Worm (Caenorhabditis elegans) whole organism, young adult: ENCODE measurements around the gene ZK470.4.

Experiments used
- B0336.3 ChIP-seq: fragments of 200-800 bp; sonication (Bioruptor generic); IDR thresholded peaks from 2 replicates; pipeline ENCODE4 v1.3.6; 2022; ENCODE audit warnings: missing genetic modification characterization, missing compliant biosample characterization
- D2030.7 ChIP-seq: fragments of 200-800 bp; sonication (Bioruptor generic); IDR thresholded peaks from 2 replicates; pipeline ENCODE4 v1.3.6; 2022; ENCODE audit warnings: missing genetic modification reagents, missing genetic modification characterization, missing compliant biosample characterization
- F52B5.7 ChIP-seq: sonication (generic microtip); optimal IDR thresholded peaks from 2 replicates; lab custom pipeline; 2016; ENCODE audit warnings: mild to moderate bottlenecking, missing genetic modification characterization, missing compliant biosample characterization
- F57A8.1 ChIP-seq: fragments of 200-800 bp; sonication (Bioruptor generic); optimal IDR thresholded peaks from 2 replicates; lab custom pipeline; 2018; ENCODE audit warnings: mild to moderate bottlenecking, missing genetic modification characterization, moderate library complexity, missing compliant biosample characterization
- F57C9.4 ChIP-seq: sonication (generic microtip); optimal IDR thresholded peaks from 2 replicates; lab custom pipeline; 2017; ENCODE audit warnings: mild to moderate bottlenecking, missing genetic modification characterization, missing compliant biosample characterization
- Y53F4B.3 ChIP-seq: fragments of 200-800 bp; sonication (Bioruptor generic); IDR thresholded peaks from 2 replicates; pipeline ENCODE4 v1.3.6; 2022; ENCODE audit warnings: missing genetic modification reagents, missing genetic modification characterization, missing compliant biosample characterization
- Y67H2A.10 ChIP-seq: fragments of 200-800 bp; sonication (Bioruptor generic); conservative IDR thresholded peaks from 2 replicates; pipeline ENCODE4 v1.3.6; 2022; ENCODE audit warnings: missing genetic modification reagents, missing genetic modification characterization, missing compliant biosample characterization
- Y79H2A.3 ChIP-seq: fragments of 200-800 bp; sonication (Bioruptor generic); conservative IDR thresholded peaks from 2 replicates; pipeline ENCODE4 v1.3.6; 2022; ENCODE audit warnings: missing genetic modification reagents, missing genetic modification characterization, missing compliant biosample characterization
- athp-1 ChIP-seq: sonication (generic microtip); optimal IDR thresholded peaks from 2 replicates; lab custom pipeline; 2017; ENCODE audit warnings: mild to moderate bottlenecking, missing genetic modification characterization, missing compliant biosample characterization
- bed-1 ChIP-seq: fragments of 200-800 bp; sonication (Bioruptor generic); IDR thresholded peaks from 2 replicates; pipeline ENCODE4 v1.3.6; 2022; ENCODE audit warnings: missing genetic modification reagents, missing genetic modification characterization, missing compliant biosample characterization
- cebp-1 ChIP-seq, 2 experiments: fragments of 200-800 bp in 1 of 2; sonication (Bioruptor generic) in 1 of 2; sonication (generic microtip) in 1 of 2; IDR thresholded peaks in 1 of 2; optimal IDR thresholded peaks in 1 of 2; 2 replicates each; pipeline versions ENCODE4 v1.3.6 to Lab custom; 2017 to 2022; ENCODE audit warnings: missing compliant biosample characterization in 2 of 2, missing genetic modification characterization in 2 of 2, mild to moderate bottlenecking in 1 of 2, missing genetic modification reagents in 1 of 2, moderate library complexity in 1 of 2
- ceh-100 ChIP-seq: fragments of 200-800 bp; sonication (Bioruptor generic); IDR thresholded peaks from 2 replicates; pipeline ENCODE4 v1.3.6; 2022; ENCODE audit warnings: missing genetic modification reagents, missing genetic modification characterization, missing compliant biosample characterization
- ceh-58 ChIP-seq: fragments of 200-800 bp; sonication (Bioruptor generic); IDR thresholded peaks from 2 replicates; pipeline ENCODE4 v1.3.6; 2022; ENCODE audit warnings: missing genetic modification characterization, missing compliant biosample characterization
- dox-1 ChIP-seq: fragments of 200-800 bp; sonication (Bioruptor generic); IDR thresholded peaks from 2 replicates; pipeline ENCODE4 v1.3.6; 2022; ENCODE audit warnings: missing genetic modification reagents, missing genetic modification characterization, missing compliant biosample characterization
- egl-18 ChIP-seq: fragments of 200-800 bp; sonication (Bioruptor generic); IDR thresholded peaks from 2 replicates; pipeline ENCODE4 v1.3.6; 2022; ENCODE audit warnings: missing genetic modification reagents, missing genetic modification characterization, missing compliant biosample characterization
- egrh-3 ChIP-seq: fragments of 200-800 bp; sonication (Bioruptor generic); IDR thresholded peaks from 2 replicates; pipeline ENCODE4 v1.3.6; 2022; ENCODE audit warnings: missing genetic modification reagents, missing genetic modification characterization, missing compliant biosample characterization
- fkh-3 ChIP-seq: sonication (generic microtip); optimal IDR thresholded peaks from 2 replicates; lab custom pipeline; 2016; ENCODE audit warnings: mild to moderate bottlenecking, missing genetic modification characterization, missing compliant biosample characterization
- hlh-12 ChIP-seq: sonication (generic microtip); optimal IDR thresholded peaks from 2 replicates; lab custom pipeline; 2016; ENCODE audit warnings: missing genetic modification characterization, missing compliant biosample characterization
- lin-35 ChIP-seq, 3 experiments: fragments of 150-350 bp in 2 of 3; sonication (generic microtip) in 1 of 3; optimal IDR thresholded peaks; 2 replicates each; lab custom pipeline; 2014 to 2018; ENCODE audit warnings: missing biosample characterization in 3 of 3, missing genetic modification characterization in 3 of 3, missing genetic modification reagents in 3 of 3
- lsy-27 ChIP-seq: sonication (generic microtip); optimal IDR thresholded peaks from 2 replicates; lab custom pipeline; 2017; ENCODE audit warnings: missing genetic modification characterization, mild to moderate bottlenecking, missing compliant biosample characterization, antibody characterized with exemption, missing genotype, borderline replicate concordance; ENCODE audit not compliant: insufficient read depth
- madf-10 ChIP-seq: sonication (generic microtip); optimal IDR thresholded peaks from 2 replicates; lab custom pipeline; 2016; ENCODE audit warnings: mild to moderate bottlenecking, missing genetic modification characterization, missing compliant biosample characterization
- madf-3 ChIP-seq: fragments of 200-800 bp; sonication (Bioruptor generic); IDR thresholded peaks from 2 replicates; pipeline ENCODE4 v1.3.6; 2022; ENCODE audit warnings: missing genetic modification reagents, missing genetic modification characterization, missing compliant biosample characterization
- madf-6 ChIP-seq: fragments of 200-800 bp; sonication (Bioruptor generic); IDR thresholded peaks from 2 replicates; pipeline ENCODE4 v1.3.6; 2022; ENCODE audit warnings: missing genetic modification reagents, missing genetic modification characterization, missing compliant biosample characterization
- mcd-1 ChIP-seq: fragments of 200-800 bp; sonication (Bioruptor generic); IDR thresholded peaks from 2 replicates; pipeline ENCODE4 v1.3.6; 2022; ENCODE audit warnings: missing genetic modification reagents, missing genetic modification characterization, missing compliant biosample characterization
- mel-28 ChIP-seq: sonication (generic microtip); optimal IDR thresholded peaks from 2 replicates; lab custom pipeline; 2016; ENCODE audit warnings: borderline replicate concordance, mild to moderate bottlenecking, missing genetic modification characterization, missing compliant biosample characterization
- nfya-1 ChIP-seq: sonication (generic microtip); optimal IDR thresholded peaks from 2 replicates; lab custom pipeline; 2017; ENCODE audit warnings: antibody characterized with exemption, missing compliant biosample characterization, missing genetic modification characterization, borderline replicate concordance; ENCODE audit not compliant: insufficient read depth
- nhr-27 ChIP-seq: fragments of 200-800 bp; sonication (Bioruptor generic); optimal IDR thresholded peaks from 2 replicates; lab custom pipeline; 2018; ENCODE audit warnings: mild to moderate bottlenecking, missing genetic modification characterization, moderate library complexity, missing compliant biosample characterization
- pha-4 ChIP-seq: fragments of 150-350 bp; sonication (generic microtip); optimal IDR thresholded peaks from 2 replicates; lab custom pipeline; 2014; ENCODE audit warnings: missing biosample characterization, missing genetic modification reagents, missing genetic modification characterization
- rec-8 ChIP-seq, 2 experiments: sonication (generic microtip); optimal IDR thresholded peaks; 2 replicates each; lab custom pipeline; 2016; ENCODE audit warnings: mild to moderate bottlenecking in 2 of 2, missing genetic modification characterization in 2 of 2, missing genetic modification reagents in 2 of 2, missing genotype in 2 of 2, missing biosample characterization in 1 of 2, missing compliant biosample characterization in 1 of 2, moderate library complexity in 1 of 2
- sdz-38 ChIP-seq: sonication (generic microtip); optimal IDR thresholded peaks from 2 replicates; lab custom pipeline; 2016; ENCODE audit warnings: missing genotype, missing genetic modification characterization, missing compliant biosample characterization
- tbp1 ChIP-seq: fragments of 200-800 bp; sonication (Bioruptor generic); optimal IDR thresholded peaks from 2 replicates; lab custom pipeline; 2018; ENCODE audit warnings: mild to moderate bottlenecking, missing genetic modification characterization, missing compliant biosample characterization
- ztf-18 ChIP-seq: sonication (generic microtip); optimal IDR thresholded peaks from 2 replicates; lab custom pipeline; 2016; ENCODE audit warnings: missing genotype, mild to moderate bottlenecking, missing genetic modification characterization, missing compliant biosample characterization
- ztf-28 ChIP-seq: fragments of 200-800 bp; sonication (Bioruptor generic); IDR thresholded peaks from 2 replicates; pipeline ENCODE4 v1.3.6; 2022; ENCODE audit warnings: missing genetic modification reagents, missing genetic modification characterization, missing compliant biosample characterization

ZK470.4 gene

ce11 chrX:4120935-4121334 is 18.6 kb downstream of the ZK470.4 start, which contains the start of gene F09F9.3 (continued):
- no peak for TF ChIP-seq pha-4 (tag; lab: Kevin White, UChicago)

ce11 chrX:4117626-4118025 is 21.9 kb downstream of the ZK470.4 start, which contains the start of gene F09F9.5:
Gene F09F9.5, plus strand, starts transcription at chrX:4117926.
- no peak for TF ChIP-seq dox-1 (GFP tag; lab: Robert Waterston, UW)
- TF ChIP-seq Y79H2A.3 (GFP tag; lab: Robert Waterston, UW) = no peak
- TF ChIP-seq sdz-38 (tag; lab: Kevin White, UChicago) = no peak
- no peak for TF ChIP-seq ceh-100 (GFP tag; lab: Robert Waterston, UW)
- no peak for TF ChIP-seq bed-1
- no peak for TF ChIP-seq F52B5.7 (tag; lab: Kevin White, UChicago)
- no peak for TF ChIP-seq cebp-1 (GFP tag; IDR thresholded peaks at IDR 0.05; lab: Robert Waterston, UW)
- TF ChIP-seq cebp-1 (tag; optimal IDR thresholded peaks at IDR 0.05; lab: Kevin White, UChicago) = no peak
- no peak for TF ChIP-seq nhr-27 (tag; lab: Kevin White, UChicago)
- TF ChIP-seq ztf-18 (tag; lab: Kevin White, UChicago) = no peak
- no peak for TF ChIP-seq fkh-3 (tag; lab: Kevin White, UChicago)
- no peak for TF ChIP-seq ceh-58 (GFP tag; lab: Robert Waterston, UW)
- TF ChIP-seq madf-3 (GFP tag; lab: Robert Waterston, UW) = no peak
- no peak for TF ChIP-seq mel-28

- TF ChIP-seq athp-1 (tag; lab: Kevin White, UChicago) = no peak
- TF ChIP-seq F57C9.4 (tag; lab: Kevin White, UChicago) = no peak
- TF ChIP-seq ztf-28 (GFP tag; lab: Robert Waterston, UW) = no peak
- no peak for TF ChIP-seq madf-10 (tag; lab: Kevin White, UChicago)
- no peak for TF ChIP-seq Y67H2A.10 (GFP tag; lab: Robert Waterston, UW)
- no peak for TF ChIP-seq egl-18 (GFP tag; lab: Robert Waterston, UW)
- no peak for TF ChIP-seq tbp1 (GFP tag; lab: Kevin White, UChicago)
- no peak for TF ChIP-seq Y53F4B.3 (GFP tag; lab: Robert Waterston, UW)
- no peak for TF ChIP-seq D2030.7
- TF ChIP-seq egrh-3 = no peak
- no peak for TF ChIP-seq B0336.3 (GFP tag; lab: Robert Waterston, UW)
- no peak for TF ChIP-seq ceh-100 (GFP tag; lab: Robert Waterston, UW)
- TF ChIP-seq hlh-12 (tag; lab: Kevin White, UChicago) = no peak
- TF ChIP-seq F57A8.1 (GFP tag; lab: Kevin White, UChicago) = no peak
- TF ChIP-seq madf-6 = no peak
- TF ChIP-seq nfya-1 (tag; lab: Kevin White, UChicago) = no peak
- no peak for TF ChIP-seq lin-35 (GFP tag; optimal IDR thresholded peaks at IDR 0.05; lab: Kevin White, UChicago)
- TF ChIP-seq rec-8 (tag; optimal IDR thresholded peaks at IDR 0.05; lab: Kevin White, UChicago) = no peak
- TF ChIP-seq mcd-1 = no peak
- TF ChIP-seq, all 124 proteins: peak for 0
Measured at ce11 chrX:4115026-4115425, 24.5 kb downstream of the ZK470.4 start, which contains the start of gene F09F9.1. Gene F09F9.1, plus strand, starts transcription at chrX:4115326.

- TF ChIP-seq ztf-28 (GFP tag; lab: Robert Waterston, UW) = no peak
- TF ChIP-seq lsy-27 (tag; lab: Kevin White, UChicago) = no peak
- TF ChIP-seq Y53F4B.3 (GFP tag; lab: Robert Waterston, UW) = no peak
Measured at ce11 chrX:4111416-4111815, 28.2 kb downstream of the ZK470.4 start, which contains the start of gene F09F9.2. Gene F09F9.2, minus strand, starts transcription at chrX:4111440.
